Fruit fly (Drosophila melanogaster) whole organism, embryonic: Measurements from ENCODE around the gene Vti1a.

Source experiments
- Adf1 ChIP-seq: fragments of 200-800 bp; sonication (Bioruptor generic); IDR thresholded peaks from 2 replicates; pipeline ENCODE4 v1.3.6; 2022; ENCODE audit warnings: missing biosample characterization, missing genetic modification characterization
- Atf6 ChIP-seq: fragments of 200-800 bp; sonication (Bioruptor generic); IDR thresholded peaks from 2 replicates; pipeline ENCODE4 v1.3.6; 2022; ENCODE audit warnings: missing biosample characterization, missing genetic modification characterization
- Bdp1 ChIP-seq: fragments of 200-800 bp; sonication (Bioruptor generic); optimal IDR thresholded peaks from 3 replicates; lab custom pipeline; 2016; ENCODE audit warnings: missing biosample characterization, missing genetic modification characterization
- BtbVII ChIP-seq: fragments of 200-800 bp; sonication (Bioruptor generic); optimal IDR thresholded peaks from 3 replicates; lab custom pipeline; 2017; ENCODE audit warnings: missing biosample characterization, mild to moderate bottlenecking, missing genetic modification characterization
- CG10543 ChIP-seq: fragments of 200-800 bp; sonication (Bioruptor generic); optimal IDR thresholded peaks from 3 replicates; lab custom pipeline; 2017; ENCODE audit warnings: missing biosample characterization, mild to moderate bottlenecking, missing genetic modification characterization, moderate library complexity
- CG11247 ChIP-seq: fragments of 200-800 bp; sonication (Bioruptor generic); IDR thresholded peaks from 2 replicates; pipeline ENCODE4 v1.3.6; 2022; ENCODE audit warnings: missing biosample characterization, missing genetic modification characterization
- CG12155 ChIP-seq: fragments of 200-800 bp; sonication (Bioruptor generic); optimal IDR thresholded peaks from 3 replicates; lab custom pipeline; 2016; ENCODE audit warnings: missing biosample characterization, missing genetic modification characterization
- CG13123 ChIP-seq: fragments of 200-800 bp; sonication (Bioruptor generic); optimal IDR thresholded peaks from 2 replicates; lab custom pipeline; 2016; ENCODE audit warnings: missing biosample characterization, missing genetic modification characterization
- CG13775 ChIP-seq: fragments of 200-800 bp; sonication (Bioruptor generic); optimal IDR thresholded peaks from 3 replicates; lab custom pipeline; 2017; ENCODE audit warnings: missing biosample characterization, mild to moderate bottlenecking, missing genetic modification characterization
- CG15011 ChIP-seq: fragments of 200-800 bp; sonication (Bioruptor generic); optimal IDR thresholded peaks from 3 replicates; lab custom pipeline; 2018; ENCODE audit warnings: missing biosample characterization, mild to moderate bottlenecking, missing genetic modification characterization
- CG15601 ChIP-seq: fragments of 200-800 bp; sonication (Bioruptor generic); optimal IDR thresholded peaks from 3 replicates; lab custom pipeline; 2019; ENCODE audit warnings: missing biosample characterization, mild to moderate bottlenecking, missing genetic modification characterization, moderate library complexity
- CG17361 ChIP-seq: fragments of 200-800 bp; sonication (Bioruptor generic); IDR thresholded peaks from 3 replicates; pipeline ENCODE4 v1.3.6; 2022; ENCODE audit warnings: missing biosample characterization, missing genetic modification characterization
- CG1832 ChIP-seq: fragments of 200-800 bp; sonication (Bioruptor generic); optimal IDR thresholded peaks from 2 replicates; lab custom pipeline; 2017; ENCODE audit warnings: missing biosample characterization, mild to moderate bottlenecking, missing genetic modification characterization, inconsistent platforms
- CG2120 ChIP-seq: fragments of 200-800 bp; sonication (Bioruptor generic); optimal IDR thresholded peaks from 3 replicates; lab custom pipeline; 2016; ENCODE audit warnings: missing biosample characterization, missing genetic modification characterization
- CG32767 ChIP-seq: fragments of 200-800 bp; sonication (Bioruptor generic); IDR thresholded peaks from 2 replicates; pipeline ENCODE4 v1.3.6; 2022; ENCODE audit warnings: missing biosample characterization, missing genetic modification characterization
- CG34224 ChIP-seq: fragments of 200-800 bp; sonication (Bioruptor generic); IDR thresholded peaks from 3 replicates; pipeline ENCODE4 v1.3.6; 2022; ENCODE audit warnings: missing biosample characterization, missing genetic modification characterization; ENCODE audit not compliant: partially characterized antibody
- CG6689 ChIP-seq: fragments of 200-800 bp; sonication (Bioruptor generic); IDR thresholded peaks from 2 replicates; pipeline ENCODE4 v1.3.6; 2022; ENCODE audit warnings: missing biosample characterization, missing genetic modification characterization
- CG7372 ChIP-seq: fragments of 200-800 bp; sonication (Bioruptor generic); IDR thresholded peaks from 2 replicates; pipeline ENCODE4 v1.3.6; 2022; ENCODE audit warnings: missing biosample characterization, missing genetic modification characterization
- CG7745 ChIP-seq: fragments of 200-800 bp; sonication (Bioruptor generic); optimal IDR thresholded peaks from 2 replicates; lab custom pipeline; 2018; ENCODE audit warnings: missing biosample characterization, mild to moderate bottlenecking, missing genetic modification characterization, moderate library complexity
- CG8359 ChIP-seq: fragments of 200-800 bp; sonication (Bioruptor generic); optimal IDR thresholded peaks from 2 replicates; lab custom pipeline; 2017; ENCODE audit warnings: missing biosample characterization, mild to moderate bottlenecking, missing genetic modification characterization, borderline replicate concordance
- CG9932 ChIP-seq: fragments of 200-800 bp; sonication (Bioruptor generic); IDR thresholded peaks from 2 replicates; pipeline ENCODE4 v1.3.6; 2022; ENCODE audit warnings: missing biosample characterization, missing genetic modification characterization
- Gsc ChIP-seq: fragments of 200-800 bp; sonication (Bioruptor generic); IDR thresholded peaks from 2 replicates; pipeline ENCODE4 v1.3.6; 2022; ENCODE audit warnings: missing biosample characterization, missing genetic modification characterization
- HLHmδ ChIP-seq: fragments of 200-800 bp; sonication (Bioruptor generic); optimal IDR thresholded peaks from 2 replicates; lab custom pipeline; 2018; ENCODE audit warnings: missing biosample characterization, mild to moderate bottlenecking, missing genetic modification characterization, moderate library complexity
- Hmx ChIP-seq: fragments of 200-800 bp; sonication (Bioruptor generic); optimal IDR thresholded peaks from 2 replicates; lab custom pipeline; 2016; ENCODE audit warnings: missing biosample characterization, missing genetic modification characterization
- Hsf ChIP-seq: fragments of 200-800 bp; sonication (Bioruptor generic); optimal IDR thresholded peaks from 3 replicates; lab custom pipeline; 2016; ENCODE audit warnings: missing biosample characterization, missing genetic modification characterization
- Lim3 ChIP-seq: fragments of 200-800 bp; sonication (Bioruptor generic); IDR thresholded peaks from 2 replicates; pipeline ENCODE4 v1.3.6; 2022; ENCODE audit warnings: missing biosample characterization, missing genetic modification characterization
- Med ChIP-seq: fragments of 200-800 bp; sonication (Bioruptor generic); peaks from one replicate; lab custom pipeline; 2016; ENCODE audit warnings: missing biosample characterization, missing genetic modification characterization, mild to moderate bottlenecking, inconsistent platforms, moderate library complexity
- NC2β ChIP-seq: fragments of 200-800 bp; sonication (Bioruptor generic); optimal IDR thresholded peaks from 2 replicates; lab custom pipeline; 2016; ENCODE audit warnings: missing biosample characterization, missing genetic modification characterization
- Oaz ChIP-seq: fragments of 200-800 bp; sonication (Bioruptor generic); IDR thresholded peaks from 2 replicates; pipeline ENCODE4 v1.3.6; 2022; ENCODE audit warnings: missing biosample characterization, missing genetic modification characterization
- PHDP ChIP-seq: fragments of 200-800 bp; sonication (Bioruptor generic); optimal IDR thresholded peaks from 3 replicates; lab custom pipeline; 2018; ENCODE audit warnings: missing biosample characterization, mild to moderate bottlenecking, missing genetic modification characterization, moderate library complexity
- Ravus ChIP-seq: fragments of 200-800 bp; sonication (Bioruptor generic); IDR thresholded peaks from 2 replicates; pipeline ENCODE4 v1.3.6; 2022; ENCODE audit warnings: missing biosample characterization, missing genetic modification characterization
- Sry-β ChIP-seq: fragments of 200-800 bp; sonication (Bioruptor generic); optimal IDR thresholded peaks from 2 replicates; lab custom pipeline; 2018; ENCODE audit warnings: missing biosample characterization, mild to moderate bottlenecking, missing genetic modification characterization, moderate library complexity
- Tbp ChIP-seq: fragments of >200 bp; optimal IDR thresholded peaks from 2 replicates; lab custom pipeline; 2018; ENCODE audit warnings: missing biosample characterization, missing genetic modification characterization
- bowl ChIP-seq: fragments of 200-800 bp; sonication (Bioruptor generic); IDR thresholded peaks from 2 replicates; pipeline ENCODE4 v1.3.6; 2022; ENCODE audit warnings: missing biosample characterization, missing genetic modification characterization
- br ChIP-seq: fragments of >200 bp; optimal IDR thresholded peaks from 2 replicates; lab custom pipeline; 2017
- bsh ChIP-seq, 2 experiments: fragments of 200-800 bp; sonication (Bioruptor generic); optimal IDR thresholded peaks; 2 replicates each; lab custom pipeline; 2017 to 2018; ENCODE audit warnings: mild to moderate bottlenecking in 2 of 2, missing biosample characterization in 2 of 2, missing genetic modification characterization in 2 of 2, moderate library complexity in 1 of 2
- cwo ChIP-seq: fragments of 200-800 bp; sonication (Bioruptor generic); optimal IDR thresholded peaks from 3 replicates; lab custom pipeline; 2017; ENCODE audit warnings: missing biosample characterization, missing genetic modification characterization, mild to moderate bottlenecking, moderate library complexity, missing genetic modification reagents
- da ChIP-seq: fragments of 200-800 bp; sonication (Bioruptor generic); optimal IDR thresholded peaks from 2 replicates; lab custom pipeline; 2016; ENCODE audit warnings: missing biosample characterization, missing genetic modification characterization
- danr ChIP-seq: fragments of 200-800 bp; sonication (Bioruptor generic); IDR thresholded peaks from 2 replicates; pipeline ENCODE4 v1.3.6; 2022; ENCODE audit warnings: missing biosample characterization, missing genetic modification characterization
- jumu ChIP-seq: fragments of 200-800 bp; sonication (Bioruptor generic); optimal IDR thresholded peaks from 3 replicates; lab custom pipeline; 2016; ENCODE audit warnings: missing biosample characterization, missing genetic modification characterization
- knrl ChIP-seq: fragments of 200-800 bp; sonication (Bioruptor generic); IDR thresholded peaks from 3 replicates; pipeline ENCODE4 v1.3.6; 2022; ENCODE audit warnings: missing biosample characterization, missing genetic modification characterization; ENCODE audit not compliant: partially characterized antibody
- lola ChIP-seq, 3 experiments: fragments of >200 bp in 2 of 3; fragments of 200-800 bp in 1 of 3; sonication (Bioruptor generic) in 1 of 3; optimal IDR thresholded peaks; 2 replicates each; lab custom pipeline; 2017 to 2019; ENCODE audit warnings: missing biosample characterization in 3 of 3, missing genetic modification characterization in 3 of 3, mild to moderate bottlenecking in 1 of 3, moderate library complexity in 1 of 3
- prd ChIP-seq, 3 experiments: fragments of >200 bp in 2 of 3; fragments of 200-800 bp in 1 of 3; sonication (Bioruptor generic) in 1 of 3; optimal IDR thresholded peaks in 2 of 3; IDR thresholded peaks in 1 of 3; 2 replicates in 2 of 3; 3 replicates in 1 of 3; pipeline versions ENCODE4 v1.3.6 to Lab custom; 2017 to 2022; ENCODE audit warnings: missing biosample characterization in 1 of 3, missing genetic modification characterization in 1 of 3
- scrt ChIP-seq: fragments of 200-800 bp; sonication (Bioruptor generic); optimal IDR thresholded peaks from 2 replicates; lab custom pipeline; 2018; ENCODE audit warnings: missing biosample characterization, mild to moderate bottlenecking, missing genetic modification characterization, moderate library complexity
- slp2 ChIP-seq: fragments of 200-800 bp; sonication (Bioruptor generic); optimal IDR thresholded peaks from 2 replicates; lab custom pipeline; 2016; ENCODE audit warnings: missing biosample characterization, missing genetic modification characterization
- ssp ChIP-seq: fragments of 200-800 bp; sonication (Bioruptor generic); IDR thresholded peaks from 2 replicates; pipeline ENCODE4 v1.3.6; 2022; ENCODE audit warnings: missing biosample characterization, missing genetic modification characterization
- trh ChIP-seq: fragments of 200-800 bp; sonication (Bioruptor generic); optimal IDR thresholded peaks from 2 replicates; lab custom pipeline; 2016; ENCODE audit warnings: missing biosample characterization, missing genetic modification characterization
- tup ChIP-seq: fragments of 200-800 bp; sonication (Bioruptor generic); optimal IDR thresholded peaks from 2 replicates; lab custom pipeline; 2016; ENCODE audit warnings: missing biosample characterization, mild to moderate bottlenecking, missing genetic modification characterization, moderate library complexity
- twi ChIP-seq: fragments of 200-800 bp; optimal IDR thresholded peaks from 2 replicates; lab custom pipeline; 2019; ENCODE audit warnings: missing biosample characterization, mild to moderate bottlenecking, missing genetic modification characterization, moderate library complexity
- zfh2 ChIP-seq: fragments of 200-800 bp; sonication (Bioruptor generic); optimal IDR thresholded peaks from 2 replicates; lab custom pipeline; 2016; ENCODE audit warnings: missing biosample characterization, missing genetic modification characterization

Gene Vti1a

DNA sequence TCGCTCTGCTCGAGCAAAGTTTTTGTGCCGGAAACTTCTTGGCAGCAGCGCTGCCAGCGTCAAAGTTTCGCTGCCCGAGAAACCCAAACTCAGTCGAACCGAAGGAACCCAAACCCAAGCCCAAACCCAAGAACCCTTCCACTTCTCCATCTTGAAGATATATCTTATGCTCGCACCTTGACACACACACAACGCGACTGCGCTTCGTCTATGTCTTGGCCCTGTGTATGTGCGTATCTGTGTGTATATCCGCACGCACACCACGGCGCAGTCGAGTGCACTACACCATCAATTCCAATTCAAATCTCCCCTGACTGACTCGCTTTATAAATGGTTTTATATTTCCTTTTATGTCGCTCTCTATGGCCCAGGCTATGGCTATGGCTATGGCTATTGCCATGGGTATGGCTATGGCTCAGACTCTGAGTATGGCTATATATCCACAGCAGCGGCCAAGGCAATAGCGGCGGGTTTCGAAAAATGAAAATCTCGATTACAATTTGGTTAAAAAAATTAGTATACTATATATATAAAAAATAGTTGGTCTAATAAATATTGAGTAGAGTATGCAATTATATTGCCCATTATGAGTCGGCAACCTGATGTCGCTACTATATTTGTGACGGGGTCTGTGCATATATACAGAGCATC, 3.8 kb upstream of the Vti1a start (continued):
- TF ChIP-seq PHDP (tag; lab: Kevin White, UChicago) = peak; percentile 96
- TF ChIP-seq jumu (GFP tag; lab: Kevin White, UChicago) = no peak
- TF ChIP-seq CG10543 (GFP tag; lab: Kevin White, UChicago) = peak; percentile 62
- TF ChIP-seq HLHmδ = no peak
- peak; percentile 93 for TF ChIP-seq CG15601 (tag; lab: Kevin White, UChicago)
- peak; percentile 87 for TF ChIP-seq Gsc
- TF ChIP-seq CG11247 (GFP tag; lab: Robert Waterston, UW) = peak; percentile 94
- TF ChIP-seq scrt (GFP tag; lab: Kevin White, UChicago) = peak; percentile 94
- peak; percentile 67 for TF ChIP-seq Bdp1
- no peak for TF ChIP-seq CG1832
- peak; percentile 66 for TF ChIP-seq NC2β (GFP tag; lab: Kevin White, UChicago)
- peak; percentile 88 for TF ChIP-seq CG13123
- TF ChIP-seq CG32767 (GFP tag; lab: Robert Waterston, UW) = peak; percentile 94
- TF ChIP-seq twi (tag; lab: Kevin White, UChicago) = peak; percentile 90
- TF ChIP-seq CG2120 (GFP tag; lab: Kevin White, UChicago) = peak; percentile 83
- TF ChIP-seq Adf1 = peak; percentile 48
- TF ChIP-seq tup = peak; percentile 81
- TF ChIP-seq Med (GFP tag; lab: Kevin White, UChicago) = peak; percentile 95
- TF ChIP-seq CG6689 (GFP tag; lab: Robert Waterston, UW) = peak; percentile 96
- TF ChIP-seq CG13775 = peak; percentile 95
- TF ChIP-seq zfh2 (GFP tag; lab: Kevin White, UChicago) = peak; percentile 36
- peak in 1 of 3 experiments; percentile 97 for TF ChIP-seq lola (GFP tag; optimal IDR thresholded peaks at IDR 0.05; lab: Kevin White, UChicago)
- peak; percentile 78 for TF ChIP-seq CG7745 (tag; lab: Kevin White, UChicago)
- peak; percentile 89 for TF ChIP-seq CG12155 (GFP tag; lab: Kevin White, UChicago)
- TF ChIP-seq bsh (GFP tag; optimal IDR thresholded peaks at IDR 0.05; lab: Kevin White, UChicago) = peak; percentile 96 to 97
- TF ChIP-seq trh (GFP tag; lab: Kevin White, UChicago) = peak; percentile 90
- peak; percentile 88 for TF ChIP-seq ssp (GFP tag; lab: Robert Waterston, UW)
- TF ChIP-seq danr (GFP tag; lab: Robert Waterston, UW) = peak; percentile 92
- TF ChIP-seq Ravus (GFP tag; lab: Robert Waterston, UW) = peak; percentile 80
- no peak for TF ChIP-seq Tbp (GFP tag; lab: Kevin White, UChicago)
- TF ChIP-seq Oaz (GFP tag; lab: Robert Waterston, UW) = peak; percentile 88
- TF ChIP-seq CG34224 = no peak
- peak; percentile 23 for TF ChIP-seq da (GFP tag; lab: Kevin White, UChicago)
- TF ChIP-seq cwo (GFP tag; lab: Kevin White, UChicago) = peak; percentile 93
- peak; percentile 97 for TF ChIP-seq BtbVII (GFP tag; lab: Kevin White, UChicago)
- no peak for TF ChIP-seq br (lab: Kevin White, UChicago)
- no peak for TF ChIP-seq Hmx (GFP tag; lab: Kevin White, UChicago)
- TF ChIP-seq slp2 (GFP tag; lab: Kevin White, UChicago) = peak; percentile 68
- no peak for TF ChIP-seq knrl (GFP tag; lab: Robert Waterston, UW)
- peak; percentile 77 for TF ChIP-seq Hsf
- TF ChIP-seq CG7372 (GFP tag; lab: Robert Waterston, UW) = peak; percentile 94
- TF ChIP-seq CG15011 (GFP tag; lab: Kevin White, UChicago) = peak; percentile 93
- peak; percentile 79 for TF ChIP-seq Lim3
- peak; percentile 91 for TF ChIP-seq CG8359 (GFP tag; lab: Kevin White, UChicago)
- TF ChIP-seq CG9932 = peak; percentile 91
- peak; percentile 73 for TF ChIP-seq Sry-β (GFP tag; lab: Kevin White, UChicago)
- peak; percentile 94 for TF ChIP-seq Atf6 (GFP tag; lab: Robert Waterston, UW)
- peak; percentile 98 for TF ChIP-seq CG17361 (GFP tag; lab: Robert Waterston, UW)
- TF ChIP-seq bowl (GFP tag; lab: Robert Waterston, UW) = peak; percentile 90
- TF ChIP-seq prd (optimal IDR thresholded peaks at IDR 0.05; lab: Kevin White, UChicago) = no peak
- peak; percentile 98 for TF ChIP-seq prd (GFP tag; IDR thresholded peaks at IDR 0.05; lab: Robert Waterston, UW)
